Fruit fly (Drosophila melanogaster) whole organism, embryonic: ENCODE measurements around the gene RpL28.

Experiments used
- CG10147 ChIP-seq: fragments of 200-800 bp; sonication (Bioruptor generic); optimal IDR thresholded peaks from 2 replicates; lab custom pipeline; 2019; ENCODE audit warnings: missing biosample characterization, mild to moderate bottlenecking, missing genetic modification characterization, moderate library complexity
- CG10431 ChIP-seq: fragments of 200-800 bp; sonication (Bioruptor generic); optimal IDR thresholded peaks from 3 replicates; lab custom pipeline; 2018; ENCODE audit warnings: missing biosample characterization, mild to moderate bottlenecking, missing genetic modification characterization
- CG11696 ChIP-seq: fragments of 200-800 bp; sonication (Bioruptor generic); IDR thresholded peaks from 2 replicates; pipeline ENCODE4 v1.3.6; 2022; ENCODE audit warnings: missing biosample characterization, missing genetic modification characterization
- CG12769 ChIP-seq: fragments of 200-800 bp; sonication (Bioruptor generic); optimal IDR thresholded peaks from 2 replicates; lab custom pipeline; 2019; ENCODE audit warnings: missing biosample characterization, mild to moderate bottlenecking, missing genetic modification characterization, moderate library complexity
- CG1603 ChIP-seq: fragments of 200-800 bp; sonication (Bioruptor generic); optimal IDR thresholded peaks from 2 replicates; lab custom pipeline; 2019; ENCODE audit warnings: missing biosample characterization, mild to moderate bottlenecking, missing genetic modification characterization, moderate library complexity
- CG18262 ChIP-seq: fragments of 200-800 bp; optimal IDR thresholded peaks from 3 replicates; lab custom pipeline; 2019; ENCODE audit warnings: missing biosample characterization, mild to moderate bottlenecking, missing genetic modification characterization, moderate library complexity
- CG2202 ChIP-seq: fragments of 200-800 bp; sonication (Bioruptor generic); optimal IDR thresholded peaks from 2 replicates; lab custom pipeline; 2018; ENCODE audit warnings: missing biosample characterization, mild to moderate bottlenecking, missing genetic modification characterization
- CG31388 ChIP-seq: fragments of 200-800 bp; sonication (Bioruptor generic); optimal IDR thresholded peaks from 2 replicates; lab custom pipeline; 2016; ENCODE audit warnings: missing biosample characterization, missing genetic modification characterization
- CG4854 ChIP-seq: fragments of 200-800 bp; sonication (Bioruptor generic); optimal IDR thresholded peaks from 2 replicates; lab custom pipeline; 2016; ENCODE audit warnings: missing biosample characterization, missing genetic modification characterization, inconsistent platforms
- CG5180 ChIP-seq: fragments of 200-800 bp; sonication (Bioruptor generic); optimal IDR thresholded peaks from 3 replicates; lab custom pipeline; 2017; ENCODE audit warnings: missing biosample characterization, missing genetic modification characterization, mild to moderate bottlenecking, moderate library complexity, missing genetic modification reagents
- CG6813 ChIP-seq: fragments of 200-800 bp; sonication (Bioruptor generic); optimal IDR thresholded peaks from 2 replicates; lab custom pipeline; 2017; ENCODE audit warnings: missing biosample characterization, missing genetic modification characterization, mild to moderate bottlenecking, moderate library complexity, missing genetic modification reagents
- CG7271 ChIP-seq: fragments of 200-800 bp; sonication (Bioruptor generic); optimal IDR thresholded peaks from 2 replicates; lab custom pipeline; 2018; ENCODE audit warnings: missing biosample characterization, mild to moderate bottlenecking, missing genetic modification characterization, moderate library complexity
- CG7745 ChIP-seq: fragments of 200-800 bp; sonication (Bioruptor generic); optimal IDR thresholded peaks from 2 replicates; lab custom pipeline; 2018; ENCODE audit warnings: missing biosample characterization, mild to moderate bottlenecking, missing genetic modification characterization, moderate library complexity
- CG8359 ChIP-seq: fragments of 200-800 bp; sonication (Bioruptor generic); optimal IDR thresholded peaks from 2 replicates; lab custom pipeline; 2017; ENCODE audit warnings: missing biosample characterization, mild to moderate bottlenecking, missing genetic modification characterization, borderline replicate concordance
- CG8388 ChIP-seq: fragments of 200-800 bp; sonication (Bioruptor generic); optimal IDR thresholded peaks from 2 replicates; lab custom pipeline; 2019; ENCODE audit warnings: missing biosample characterization, mild to moderate bottlenecking, missing genetic modification characterization, moderate library complexity
- CG8478 ChIP-seq: fragments of >200 bp; optimal IDR thresholded peaks from 2 replicates; lab custom pipeline; 2018
- CrebB ChIP-seq: fragments of 200-800 bp; sonication (Bioruptor generic); optimal IDR thresholded peaks from 3 replicates; lab custom pipeline; 2018; ENCODE audit warnings: missing biosample characterization, mild to moderate bottlenecking, missing genetic modification characterization
- E2f1 ChIP-seq: fragments of 200-800 bp; sonication (Bioruptor generic); IDR thresholded peaks from 2 replicates; pipeline ENCODE4 v1.3.6; 2022; ENCODE audit warnings: missing biosample characterization, missing genetic modification characterization
- Ets65A ChIP-seq: fragments of 200-800 bp; sonication (Bioruptor generic); peaks from one replicate; lab custom pipeline; 2016; ENCODE audit warnings: missing biosample characterization, missing genetic modification characterization
- HLH3B ChIP-seq: fragments of 200-800 bp; sonication (Bioruptor generic); IDR thresholded peaks from 2 replicates; pipeline ENCODE4 v1.3.6; 2022; ENCODE audit warnings: missing biosample characterization, missing genetic modification characterization
- HLHmδ ChIP-seq: fragments of 200-800 bp; sonication (Bioruptor generic); optimal IDR thresholded peaks from 2 replicates; lab custom pipeline; 2018; ENCODE audit warnings: missing biosample characterization, mild to moderate bottlenecking, missing genetic modification characterization, moderate library complexity
- HmgZ ChIP-seq: fragments of 200-800 bp; sonication (Bioruptor generic); optimal IDR thresholded peaks from 2 replicates; lab custom pipeline; 2018; ENCODE audit warnings: missing biosample characterization, mild to moderate bottlenecking, missing genetic modification characterization
- Mad ChIP-seq: fragments of 200-800 bp; sonication (Bioruptor generic); optimal IDR thresholded peaks from 2 replicates; lab custom pipeline; 2016; ENCODE audit warnings: missing biosample characterization, missing genetic modification characterization
- Med ChIP-seq: fragments of 200-800 bp; sonication (Bioruptor generic); peaks from one replicate; lab custom pipeline; 2016; ENCODE audit warnings: missing biosample characterization, missing genetic modification characterization, mild to moderate bottlenecking, inconsistent platforms, moderate library complexity
- Nf-YA ChIP-seq: fragments of 200-800 bp; sonication (Bioruptor generic); IDR thresholded peaks from 2 replicates; pipeline ENCODE4 v1.3.6; 2022; ENCODE audit warnings: missing biosample characterization, missing genetic modification characterization
- Sox102F ChIP-seq: fragments of 200-800 bp; sonication (Bioruptor generic); optimal IDR thresholded peaks from 2 replicates; lab custom pipeline; 2018; ENCODE audit warnings: missing biosample characterization, mild to moderate bottlenecking, missing genetic modification characterization, moderate library complexity
- abd-A ChIP-seq: fragments of 200-800 bp; sonication (Bioruptor generic); optimal IDR thresholded peaks from 3 replicates; lab custom pipeline; 2019; ENCODE audit warnings: missing biosample characterization, mild to moderate bottlenecking, missing genetic modification characterization, moderate library complexity
- aop ChIP-seq: fragments of 200-800 bp; sonication (Bioruptor generic); IDR thresholded peaks from 2 replicates; pipeline ENCODE4 v1.3.6; 2022; ENCODE audit warnings: missing biosample characterization, missing genetic modification characterization
- ara ChIP-seq: fragments of 200-800 bp; sonication (Bioruptor generic); IDR thresholded peaks from 2 replicates; pipeline ENCODE4 v1.3.6; 2022; ENCODE audit warnings: missing biosample characterization, missing genetic modification characterization
- bowl ChIP-seq: fragments of 200-800 bp; sonication (Bioruptor generic); IDR thresholded peaks from 2 replicates; pipeline ENCODE4 v1.3.6; 2022; ENCODE audit warnings: missing biosample characterization, missing genetic modification characterization
- corto ChIP-seq: fragments of 200-800 bp; sonication (Bioruptor generic); optimal IDR thresholded peaks from 2 replicates; lab custom pipeline; 2016; ENCODE audit warnings: missing biosample characterization, mild to moderate bottlenecking, missing genetic modification characterization, moderate library complexity
- crc ChIP-seq: fragments of 200-800 bp; sonication (Bioruptor generic); optimal IDR thresholded peaks from 2 replicates; lab custom pipeline; 2016; ENCODE audit warnings: missing biosample characterization, missing genetic modification characterization
- ems ChIP-seq: fragments of 200-800 bp; sonication (Bioruptor generic); optimal IDR thresholded peaks from 3 replicates; lab custom pipeline; 2016; ENCODE audit warnings: missing biosample characterization, missing genetic modification characterization
- eve ChIP-seq, 2 experiments: fragments of >200 bp; optimal IDR thresholded peaks; 2 replicates each; lab custom pipeline; 2017; ENCODE audit warnings: missing biosample characterization in 2 of 2, missing genetic modification characterization in 2 of 2
- grn ChIP-seq: fragments of 200-800 bp; sonication (Bioruptor generic); optimal IDR thresholded peaks from 3 replicates; lab custom pipeline; 2017; ENCODE audit warnings: missing biosample characterization, missing genetic modification characterization
- hth ChIP-seq: fragments of >200 bp; optimal IDR thresholded peaks from 2 replicates; lab custom pipeline; 2017; ENCODE audit warnings: inconsistent platforms
- inv ChIP-seq: fragments of 200-800 bp; sonication (Bioruptor generic); IDR thresholded peaks from 2 replicates; pipeline ENCODE4 v1.3.6; 2022; ENCODE audit warnings: missing biosample characterization, missing genetic modification characterization; ENCODE audit not compliant: partially characterized antibody
- klu ChIP-seq: fragments of 200-800 bp; sonication (Bioruptor generic); IDR thresholded peaks from 2 replicates; pipeline ENCODE4 v1.3.6; 2022; ENCODE audit warnings: missing biosample characterization, missing genetic modification characterization
- lab ChIP-seq: fragments of 200-800 bp; sonication (Bioruptor generic); optimal IDR thresholded peaks from 3 replicates; lab custom pipeline; 2017; ENCODE audit warnings: missing biosample characterization, missing genetic modification characterization, mild to moderate bottlenecking, moderate library complexity, missing genetic modification reagents
- lbe ChIP-seq: fragments of 200-800 bp; sonication (Bioruptor generic); optimal IDR thresholded peaks from 2 replicates; lab custom pipeline; 2016; ENCODE audit warnings: missing biosample characterization, mild to moderate bottlenecking, missing genetic modification characterization
- luna ChIP-seq: fragments of 200-800 bp; sonication (Bioruptor generic); optimal IDR thresholded peaks from 2 replicates; lab custom pipeline; 2016; ENCODE audit warnings: missing biosample characterization, missing genetic modification characterization
- nom ChIP-seq: fragments of 200-800 bp; sonication (Bioruptor generic); optimal IDR thresholded peaks from 2 replicates; lab custom pipeline; 2017; ENCODE audit warnings: missing biosample characterization, missing genetic modification characterization, mild to moderate bottlenecking, moderate library complexity, missing genetic modification reagents
- odd ChIP-seq: fragments of 200-800 bp; sonication (Bioruptor generic); optimal IDR thresholded peaks from 2 replicates; lab custom pipeline; 2017; ENCODE audit warnings: missing biosample characterization, mild to moderate bottlenecking, missing genetic modification characterization
- pan ChIP-seq, 4 experiments: fragments of >200 bp in 3 of 4; fragments of 200-800 bp in 1 of 4; sonication (Bioruptor generic) in 1 of 4; optimal IDR thresholded peaks in 3 of 4; IDR thresholded peaks in 1 of 4; 2 replicates each; pipeline versions ENCODE4 v1.3.6 to Lab custom; 2017 to 2022; ENCODE audit warnings: missing biosample characterization in 2 of 4, missing genetic modification characterization in 2 of 4, mixed read lengths in 1 of 4
- pho ChIP-seq: fragments of 200-800 bp; sonication (Bioruptor generic); optimal IDR thresholded peaks from 2 replicates; lab custom pipeline; 2016; ENCODE audit warnings: missing biosample characterization, missing genetic modification characterization
- ranshi ChIP-seq: fragments of 200-800 bp; sonication (Bioruptor generic); IDR thresholded peaks from 2 replicates; pipeline ENCODE4 v1.3.6; 2022; ENCODE audit warnings: missing biosample characterization, missing genetic modification characterization
- salm ChIP-seq: fragments of 200-800 bp; sonication (Bioruptor generic); optimal IDR thresholded peaks from 2 replicates; lab custom pipeline; 2018; ENCODE audit warnings: missing biosample characterization, mild to moderate bottlenecking, missing genetic modification characterization
- sr ChIP-seq: fragments of 200-800 bp; sonication (Bioruptor generic); IDR thresholded peaks from 3 replicates; pipeline ENCODE4 v1.3.6; 2022; ENCODE audit warnings: missing biosample characterization, missing genetic modification characterization
- tin ChIP-seq: fragments of 200-800 bp; sonication (Bioruptor generic); optimal IDR thresholded peaks from 3 replicates; lab custom pipeline; 2016; ENCODE audit warnings: missing biosample characterization, missing genetic modification characterization

RpL28 gene

DNA sequence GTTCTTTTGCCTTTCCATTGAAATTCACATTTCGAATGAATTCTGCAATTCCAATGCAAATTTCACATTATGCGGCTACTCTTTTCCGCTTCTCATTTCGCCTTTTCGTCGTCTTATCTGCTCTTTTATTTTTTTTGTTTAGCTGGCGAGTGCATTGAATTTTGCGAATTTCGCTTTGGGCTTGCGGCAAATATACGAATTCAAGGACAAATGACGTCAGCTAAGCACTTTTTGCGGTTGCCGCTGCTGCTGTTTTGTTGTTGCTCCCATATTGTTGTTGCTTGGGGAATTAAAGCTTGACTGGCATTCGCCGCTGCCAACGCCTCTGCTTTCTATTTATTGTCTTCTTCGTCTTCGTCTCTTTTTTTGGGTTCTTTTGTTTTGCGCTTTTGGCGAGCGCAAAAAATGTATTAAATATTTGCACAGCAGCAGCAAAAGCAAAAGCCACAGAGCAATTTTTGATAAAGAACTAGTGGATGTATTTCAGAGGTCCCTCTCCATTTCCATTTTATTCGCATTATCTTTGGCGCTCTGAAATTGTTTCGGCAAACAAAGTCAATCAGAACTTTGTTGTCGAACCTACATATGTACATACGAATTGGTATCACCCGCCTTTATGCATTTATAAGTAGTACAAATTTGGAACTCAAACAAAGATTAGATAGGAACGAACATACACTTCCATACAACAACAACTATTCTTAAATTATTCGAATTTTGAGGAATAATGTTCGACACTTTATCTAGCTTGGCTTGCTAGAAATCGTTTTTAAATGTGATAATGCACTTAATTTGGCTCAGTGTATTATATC lies 17.2 kb upstream of the RpL28 start (continued):
- TF ChIP-seq pan (optimal IDR thresholded peaks at IDR 0.05; lab: Kevin White, UChicago) (no peak), pan (GFP tag; optimal IDR thresholded peaks at IDR 0.05 in 1 of 2, IDR thresholded peaks at IDR 0.05 in 1 of 2) (no peak), CrebB (tag; lab: Kevin White, UChicago) (no peak), CG7271 (tag; lab: Kevin White, UChicago) (no peak), lab (GFP tag; lab: Kevin White, UChicago) (no peak), salm (tag; lab: Kevin White, UChicago) (peak; percentile 54), tin (no peak), abd-A (tag; lab: Kevin White, UChicago) (no peak), Nf-YA (GFP tag; lab: Robert Waterston, UW) (no peak), Mad (GFP tag; lab: Kevin White, UChicago) (no peak), CG10147 (GFP tag; lab: Kevin White, UChicago) (no peak), Med (GFP tag; lab: Kevin White, UChicago) (peak; percentile 47), CG11696 (no peak), CG8478 (lab: Kevin White, UChicago) (no peak), lbe (GFP tag; lab: Kevin White, UChicago) (peak; percentile 44), eve (GFP tag; optimal IDR thresholded peaks at IDR 0.05; lab: Kevin White, UChicago) (no peak), inv (no peak), CG7745 (tag; lab: Kevin White, UChicago) (peak; percentile 50), luna (no peak), bowl (GFP tag; lab: Robert Waterston, UW) (no peak), hth (lab: Kevin White, UChicago) (no peak), CG8388 (GFP tag; lab: Kevin White, UChicago) (no peak), klu (no peak), aop (GFP tag; lab: Robert Waterston, UW) (no peak), ems (GFP tag; lab: Kevin White, UChicago) (no peak), CG1603 (peak; percentile 39), CG31388 (no peak), E2f1 (GFP tag; lab: Robert Waterston, UW) (0 out of 2 replicates have a peak, but pooled peaks have one; percentile 2), pho (GFP tag; lab: Kevin White, UChicago) (no peak), nom (no peak), HmgZ (tag; lab: Kevin White, UChicago) (peak; percentile 23), Sox102F (no peak), Ets65A (GFP tag; lab: Kevin White, UChicago) (no peak), odd (GFP tag; lab: Kevin White, UChicago) (peak; percentile 35), ara (GFP tag; lab: Robert Waterston, UW) (no peak), CG6813 (GFP tag; lab: Kevin White, UChicago) (peak; percentile 12), sr (GFP tag; lab: Robert Waterston, UW) (no peak), HLHmδ (no peak), CG5180 (GFP tag; lab: Kevin White, UChicago) (no peak), corto (peak; percentile 65), CG18262 (no peak), CG8359 (GFP tag; lab: Kevin White, UChicago) (no peak), crc (no peak), ranshi (GFP tag; lab: Robert Waterston, UW) (no peak), CG10431 (GFP tag; lab: Kevin White, UChicago) (peak; percentile 40), HLH3B (GFP tag; lab: Robert Waterston, UW) (no peak), CG4854 (no peak), CG12769 (tag; lab: Kevin White, UChicago) (peak; percentile 20), grn (peak; percentile 51), CG2202 (no peak)
